Worm (Caenorhabditis elegans): Measurements from ENCODE around the gene C38H2.2.

C38H2.2 gene

DNA sequence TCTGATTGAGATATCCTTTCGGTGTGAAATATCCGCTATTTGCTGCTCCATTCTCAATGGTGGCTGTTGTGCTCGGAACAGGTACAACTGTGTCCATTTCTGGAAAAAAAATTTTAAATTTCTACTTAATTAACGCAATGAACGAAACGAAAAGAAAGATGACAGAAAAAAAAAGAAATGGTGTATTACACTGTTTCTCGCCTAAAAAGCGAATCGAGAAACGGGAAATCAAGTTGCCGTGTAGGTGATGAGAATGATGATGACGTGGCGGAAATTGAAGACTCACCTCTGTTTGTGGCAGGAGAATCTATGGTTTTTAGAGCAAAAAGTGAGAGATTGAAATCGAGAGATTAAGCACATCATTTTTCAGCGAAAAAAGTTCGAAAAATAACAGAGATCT, 4.9 kb downstream of the C38H2.2 start, which contains the start of gene C38H2.3:
C38H2.3 (minus strand) TSS at position 101 of the 400 bp plus-strand sequence.
- TF ChIP-seq tab-1 (GFP tag; IDR thresholded peaks at IDR 0.05) = no peak
- TF ChIP-seq T22C8.4 (GFP tag; IDR thresholded peaks at IDR 0.05) = no peak
- no peak for TF ChIP-seq cog-1 (tag; optimal IDR thresholded peaks at IDR 0.05)
- TF ChIP-seq flt-1 (GFP tag; IDR thresholded peaks at IDR 0.05) = no peak
- TF ChIP-seq ztf-23 (GFP tag; IDR thresholded peaks at IDR 0.05) = no peak
- no peak for TF ChIP-seq ztf-29 (GFP tag; IDR thresholded peaks at IDR 0.05)
- no peak for TF ChIP-seq ref-1 (GFP tag; conservative IDR thresholded peaks at IDR 0.05)

ce11 chrIII:10389608-10390007, 8.0 kb downstream of the C38H2.2 start:
- TF ChIP-seq cog-1 (tag; optimal IDR thresholded peaks at IDR 0.05) = no peak
- no peak for TF ChIP-seq flt-1 (GFP tag; IDR thresholded peaks at IDR 0.05)
- TF ChIP-seq ref-1 (GFP tag; conservative IDR thresholded peaks at IDR 0.05) = no peak
- TF ChIP-seq T22C8.4 (GFP tag; IDR thresholded peaks at IDR 0.05) = no peak
- no peak for TF ChIP-seq ztf-23 (GFP tag; IDR thresholded peaks at IDR 0.05)
- no peak for TF ChIP-seq ztf-29 (GFP tag; IDR thresholded peaks at IDR 0.05)
- TF ChIP-seq klf-2 (GFP tag; conservative IDR thresholded peaks at IDR 0.05) = no peak
- no peak for TF ChIP-seq med-1 (GFP tag; optimal IDR thresholded peaks at IDR 0.05; ENCODE audit: insufficient read depth)
- TF ChIP-seq tab-1 (GFP tag; IDR thresholded peaks at IDR 0.05) = no peak

DNA sequence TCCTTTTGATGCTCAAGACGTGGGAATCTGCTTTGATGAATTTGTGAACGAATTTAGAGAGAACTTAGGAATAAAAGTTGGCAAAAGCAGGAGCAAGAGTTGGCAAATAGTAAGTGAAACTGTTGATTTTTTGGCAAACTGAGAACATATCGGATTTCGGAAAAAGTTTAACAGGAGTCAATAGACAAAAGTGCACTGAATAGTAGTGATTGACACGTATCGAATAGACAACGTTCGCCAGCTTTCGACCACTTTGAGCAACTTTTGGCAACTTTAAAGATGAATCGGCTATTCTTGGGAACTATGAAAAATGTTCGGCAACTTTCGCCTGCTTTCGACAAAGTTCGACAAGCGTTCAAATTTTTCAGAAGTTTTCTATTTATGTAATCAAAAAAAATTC, 10.1 kb downstream of the C38H2.2 start, which contains the start of gene M03C11.9:
M03C11.9 (minus strand) TSS at position 101 of the 400 bp plus-strand sequence.
- no peak for TF ChIP-seq cog-1 (tag; optimal IDR thresholded peaks at IDR 0.05)
- no peak for TF ChIP-seq ztf-23 (GFP tag; IDR thresholded peaks at IDR 0.05)
- TF ChIP-seq tab-1 (GFP tag; IDR thresholded peaks at IDR 0.05) = no peak
- TF ChIP-seq med-1 (GFP tag; optimal IDR thresholded peaks at IDR 0.05; ENCODE audit: insufficient read depth) = no peak
- no peak for TF ChIP-seq ref-1 (GFP tag; conservative IDR thresholded peaks at IDR 0.05)
- no peak for TF ChIP-seq klf-2 (GFP tag; conservative IDR thresholded peaks at IDR 0.05)
- no peak for TF ChIP-seq ztf-29 (GFP tag; IDR thresholded peaks at IDR 0.05)
- TF ChIP-seq flt-1 (GFP tag; IDR thresholded peaks at IDR 0.05) = no peak
- TF ChIP-seq T22C8.4 (GFP tag; IDR thresholded peaks at IDR 0.05) = no peak

- no peak for TF ChIP-seq flt-1 (GFP tag; IDR thresholded peaks at IDR 0.05)
- no peak for TF ChIP-seq T22C8.4 (GFP tag; IDR thresholded peaks at IDR 0.05)
- no peak for TF ChIP-seq tab-1 (GFP tag; IDR thresholded peaks at IDR 0.05)
- no peak for TF ChIP-seq ztf-29 (GFP tag; IDR thresholded peaks at IDR 0.05)
- no peak for TF ChIP-seq ztf-23 (GFP tag; IDR thresholded peaks at IDR 0.05)
- TF ChIP-seq ref-1 (GFP tag; conservative IDR thresholded peaks at IDR 0.05) = no peak
- TF ChIP-seq klf-2 (GFP tag; conservative IDR thresholded peaks at IDR 0.05) = no peak
- no peak for TF ChIP-seq cog-1 (tag; optimal IDR thresholded peaks at IDR 0.05)
- TF ChIP-seq med-1 (GFP tag; optimal IDR thresholded peaks at IDR 0.05; ENCODE audit: insufficient read depth) = no peak
These were observed 14.4 kb downstream of the C38H2.2 start, which contains the start of gene M03C11.1 for ce11 chrIII:10395990-10396389. Gene M03C11.1 (minus strand): TSS chrIII:10396090.

DNA sequence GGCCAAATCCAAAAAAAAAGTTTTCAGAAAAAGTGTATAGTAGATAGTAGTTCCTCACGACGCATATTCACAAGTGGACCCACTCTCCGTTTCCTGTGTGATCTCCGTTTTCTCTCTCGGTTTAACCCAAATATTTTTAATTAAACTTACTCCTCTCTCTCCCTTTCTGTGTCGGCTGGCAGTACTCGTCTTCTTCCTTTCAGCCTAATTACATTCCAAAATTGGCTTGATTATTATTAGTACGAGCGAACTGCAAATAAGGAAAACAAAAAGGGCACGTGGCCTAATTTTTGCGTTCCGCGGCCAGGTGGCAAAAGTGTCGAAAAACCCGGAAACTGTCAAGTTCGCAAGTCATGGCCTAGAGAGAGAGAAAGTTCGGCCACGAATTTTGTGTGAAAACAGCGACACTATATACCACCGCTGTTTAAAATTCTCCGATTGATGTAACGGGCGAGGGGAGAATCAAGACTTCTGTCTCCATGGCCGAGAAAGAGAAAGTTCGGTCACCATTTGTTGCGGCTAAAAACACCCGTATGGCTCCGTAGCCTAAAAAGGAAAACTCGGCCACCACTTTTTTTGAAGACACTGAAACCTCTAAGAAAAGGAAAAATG, 15.4 kb downstream of the C38H2.2 start:
- TF ChIP-seq tab-1 (GFP tag; IDR thresholded peaks at IDR 0.05) (no peak), med-1 (GFP tag; optimal IDR thresholded peaks at IDR 0.05; ENCODE audit: insufficient read depth) (no peak), flt-1 (GFP tag; IDR thresholded peaks at IDR 0.05) (no peak), ztf-29 (GFP tag; IDR thresholded peaks at IDR 0.05) (no peak), klf-2 (GFP tag; conservative IDR thresholded peaks at IDR 0.05) (no peak), T22C8.4 (GFP tag; IDR thresholded peaks at IDR 0.05) (no peak), cog-1 (tag; optimal IDR thresholded peaks at IDR 0.05) (no peak), ref-1 (GFP tag; conservative IDR thresholded peaks at IDR 0.05) (no peak), ztf-23 (GFP tag; IDR thresholded peaks at IDR 0.05) (no peak)

ce11 chrIII:10398919-10399318, 17.3 kb downstream of the C38H2.2 start:
- no peak for TF ChIP-seq cog-1 (tag; optimal IDR thresholded peaks at IDR 0.05)

DNA sequence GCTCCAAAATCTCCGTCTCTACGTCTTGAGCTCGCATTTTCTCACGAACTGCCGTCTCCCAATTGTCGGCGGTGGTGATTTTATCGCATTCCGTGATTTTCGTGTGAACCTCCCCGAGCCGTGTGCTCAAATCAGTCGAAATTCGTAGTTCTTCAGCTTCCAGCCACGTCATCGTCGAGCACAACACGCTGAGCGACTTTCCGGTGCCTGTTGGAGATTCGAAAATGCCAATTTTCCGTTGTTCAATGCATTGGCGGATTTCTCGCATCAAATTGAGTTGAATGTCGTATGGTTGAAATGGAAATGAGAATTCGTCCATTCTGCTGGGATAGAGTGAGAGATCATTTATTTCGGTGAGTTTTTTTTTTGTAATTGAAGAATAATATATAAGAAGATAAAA, 23.3 kb downstream of the C38H2.2 start, which contains the start of the genes M03C11.3 and chl-1:
M03C11.3 (plus strand) TSS at position 153 of the 400 bp plus-strand sequence.
chl-1 (minus strand) TSS at position 323 of the 400 bp plus-strand sequence.
- no peak for TF ChIP-seq ztf-29 (GFP tag; IDR thresholded peaks at IDR 0.05)
- TF ChIP-seq klf-2 (GFP tag; conservative IDR thresholded peaks at IDR 0.05) = no peak
- no peak for TF ChIP-seq cog-1 (tag; optimal IDR thresholded peaks at IDR 0.05)
- TF ChIP-seq ref-1 (GFP tag; conservative IDR thresholded peaks at IDR 0.05) = no peak
- no peak for TF ChIP-seq tab-1 (GFP tag; IDR thresholded peaks at IDR 0.05)
- no peak for TF ChIP-seq T22C8.4 (GFP tag; IDR thresholded peaks at IDR 0.05)
- no peak for TF ChIP-seq ztf-23 (GFP tag; IDR thresholded peaks at IDR 0.05)

- peak; percentile 64; the same call in 1 of the 2 replicates for TF ChIP-seq flt-1 (GFP tag; IDR thresholded peaks at IDR 0.05)
- TF ChIP-seq T22C8.4 (GFP tag; IDR thresholded peaks at IDR 0.05) = 0 out of 2 replicates have a peak, but pooled peaks have one; percentile 18
- no peak for TF ChIP-seq ref-1 (GFP tag; conservative IDR thresholded peaks at IDR 0.05)
- peak; percentile 51 for TF ChIP-seq ztf-29 (GFP tag; IDR thresholded peaks at IDR 0.05)
- no peak for TF ChIP-seq med-1 (GFP tag; optimal IDR thresholded peaks at IDR 0.05; ENCODE audit: insufficient read depth)
- no peak for TF ChIP-seq klf-2 (GFP tag; conservative IDR thresholded peaks at IDR 0.05)
- TF ChIP-seq cog-1 (tag; optimal IDR thresholded peaks at IDR 0.05) = no peak
- TF ChIP-seq tab-1 (GFP tag; IDR thresholded peaks at IDR 0.05) = no peak
- TF ChIP-seq ztf-23 (GFP tag; IDR thresholded peaks at IDR 0.05) = 0 out of 2 replicates have a peak, but pooled peaks have one; percentile 41
These were observed 25.7 kb downstream of the C38H2.2 start, which contains the start of gene hat-1 for ce11 chrIII:10407198-10407663. Gene hat-1 (minus strand): TSS chrIII:10407248.

- TF ChIP-seq ztf-29 (GFP tag; IDR thresholded peaks at IDR 0.05) (no peak), ref-1 (GFP tag; conservative IDR thresholded peaks at IDR 0.05) (no peak), klf-2 (GFP tag; conservative IDR thresholded peaks at IDR 0.05) (no peak), med-1 (GFP tag; optimal IDR thresholded peaks at IDR 0.05; ENCODE audit: insufficient read depth) (no peak), flt-1 (GFP tag; IDR thresholded peaks at IDR 0.05) (no peak), ztf-23 (GFP tag; IDR thresholded peaks at IDR 0.05) (no peak), cog-1 (tag; optimal IDR thresholded peaks at IDR 0.05) (no peak), tab-1 (GFP tag; IDR thresholded peaks at IDR 0.05) (no peak), T22C8.4 (GFP tag; IDR thresholded peaks at IDR 0.05) (no peak)
These were observed 34.2 kb downstream of the C38H2.2 start, which contains the start of gene ymel-1 for ce11 chrIII:10415822-10416221. Gene ymel-1 (plus strand): TSS chrIII:10416139.

Data from whole organism, midembryonic.